Fruit fly (Drosophila melanogaster): ENCODE data around the gene CG17734.
A peak's percentile ranks its signal among the peaks of the same experiment; 100 is the strongest.

CG17734 gene

DNA sequence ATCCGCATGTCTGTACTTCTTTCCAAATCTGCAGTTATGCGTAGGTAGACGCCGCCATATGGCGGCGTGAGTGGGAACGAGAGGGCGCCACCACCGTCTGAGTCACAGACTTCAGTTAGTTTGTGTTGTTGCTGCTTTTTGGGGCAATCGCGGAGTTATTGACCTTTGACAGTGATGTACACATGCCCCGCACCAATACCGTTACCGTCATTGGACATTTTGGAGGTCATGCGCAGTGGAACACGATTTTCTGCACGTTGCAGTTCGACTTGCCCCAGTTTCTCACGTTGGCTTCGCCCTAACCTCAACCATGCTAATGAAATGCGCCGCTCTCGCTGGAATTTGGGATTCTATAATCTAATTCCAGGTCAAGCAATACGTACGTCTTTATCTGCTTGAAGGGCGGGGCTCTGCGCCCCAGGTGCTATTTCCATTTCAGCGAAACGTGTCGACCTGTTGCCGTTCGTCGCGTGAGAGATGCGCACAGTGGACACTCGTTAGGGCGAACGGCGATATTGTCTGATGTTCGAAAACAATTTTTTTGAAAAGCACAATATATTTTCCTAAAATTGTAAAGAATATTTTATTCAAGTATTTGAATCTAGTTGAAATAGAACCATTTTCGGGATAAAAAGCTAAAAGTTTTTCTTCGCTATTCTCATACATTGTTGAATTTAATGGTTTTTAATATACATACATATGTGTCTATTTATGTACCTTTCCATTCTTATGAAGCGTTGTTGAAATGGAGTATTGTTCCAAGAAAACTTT, 32.3 kb downstream of the CG17734 start (continued):
- TF ChIP-seq NfI (GFP tag; optimal IDR thresholded peaks at IDR 0.05): peak; percentile 73
- TF ChIP-seq CG13894 (tag; optimal IDR thresholded peaks at IDR 0.05): peak; percentile 94
- no peak for TF ChIP-seq btn (GFP tag; optimal IDR thresholded peaks at IDR 0.05)
- TF ChIP-seq CG11247 (GFP tag; IDR thresholded peaks at IDR 0.05): peak; percentile 60
- TF ChIP-seq CG32767 (GFP tag; IDR thresholded peaks at IDR 0.05): peak; percentile 53
- peak; percentile 63; the same call in 2 of the 3 replicates for TF ChIP-seq CG11695 (GFP tag; IDR thresholded peaks at IDR 0.05)
- TF ChIP-seq insv (GFP tag; optimal IDR thresholded peaks at IDR 0.05): peak in 1 of 2 experiments; percentile 17
- TF ChIP-seq CG15601 (tag; optimal IDR thresholded peaks at IDR 0.05): no peak
- no peak for TF ChIP-seq ash1 (GFP tag; optimal IDR thresholded peaks at IDR 0.05)
- peak; percentile 67 for TF ChIP-seq stc (GFP tag; IDR thresholded peaks at IDR 0.05)
- peak; percentile 65 for TF ChIP-seq tx (GFP tag; optimal IDR thresholded peaks at IDR 0.05)
- TF ChIP-seq gfzf (GFP tag; optimal IDR thresholded peaks at IDR 0.05): no peak
- peak; percentile 56 for TF ChIP-seq CG1233 (GFP tag; optimal IDR thresholded peaks at IDR 0.05)
- TF ChIP-seq ind (GFP tag; optimal IDR thresholded peaks at IDR 0.05): peak; percentile 83
- TF ChIP-seq Bdp1 (GFP tag; optimal IDR thresholded peaks at IDR 0.05): peak; percentile 8
- TF ChIP-seq ken (GFP tag; IDR thresholded peaks at IDR 0.05): peak; percentile 78
- TF ChIP-seq onecut (GFP tag; IDR thresholded peaks at IDR 0.05): peak; percentile 34; the same call in 1 of the 2 replicates
- no peak for TF ChIP-seq dan (GFP tag; IDR thresholded peaks at IDR 0.05)
- TF ChIP-seq Stat92E (GFP tag; optimal IDR thresholded peaks at IDR 0.05): no peak
- peak in 1 of 2 experiments; percentile 8 for TF ChIP-seq Eip74EF (GFP tag; optimal IDR thresholded peaks at IDR 0.05)
- no peak for TF ChIP-seq Neu2 (GFP tag; optimal IDR thresholded peaks at IDR 0.05; ENCODE audit: borderline replicate concordance)
- peak; percentile 50 for TF ChIP-seq CG10979 (tag; optimal IDR thresholded peaks at IDR 0.05)
- peak; percentile 80 for TF ChIP-seq lab (GFP tag; optimal IDR thresholded peaks at IDR 0.05)
- TF ChIP-seq BEAF-32 (GFP tag; optimal IDR thresholded peaks at IDR 0.05): peak; percentile 5
- TF ChIP-seq p53 (GFP tag; optimal IDR thresholded peaks at IDR 0.05): no peak
- peak; percentile 19 for TF ChIP-seq CG31388 (GFP tag; optimal IDR thresholded peaks at IDR 0.05)
- TF ChIP-seq BtbVII (GFP tag; optimal IDR thresholded peaks at IDR 0.05): peak; percentile 25
- peak; percentile 57; the same call in 1 of the 3 replicates for TF ChIP-seq CG11093 (GFP tag; IDR thresholded peaks at IDR 0.05)
- peak; percentile 18 for TF ChIP-seq gcm2 (GFP tag; optimal IDR thresholded peaks at IDR 0.05)
- peak; percentile 74 for TF ChIP-seq HLH3B (GFP tag; IDR thresholded peaks at IDR 0.05)
- TF ChIP-seq mld (GFP tag; IDR thresholded peaks at IDR 0.05; ENCODE audit: partially characterized antibody): no peak
- peak; percentile 68 for TF ChIP-seq CG16863 (GFP tag; optimal IDR thresholded peaks at IDR 0.05)
- peak; percentile 66 for TF ChIP-seq CG14050 (GFP tag; IDR thresholded peaks at IDR 0.05)
- TF ChIP-seq Hmr (GFP tag; optimal IDR thresholded peaks at IDR 0.05): peak; percentile 76
- TF ChIP-seq cas (GFP tag; IDR thresholded peaks at IDR 0.05): peak; percentile 44; the same call in 1 of the 2 replicates
- TF ChIP-seq YL-1 (GFP tag; optimal IDR thresholded peaks at IDR 0.05): peak; percentile 57
- TF ChIP-seq Blimp-1 (GFP tag; optimal IDR thresholded peaks at IDR 0.05): peak; percentile 56
- no peak for TF ChIP-seq CG43689 (GFP tag; IDR thresholded peaks at IDR 0.05)
- TF ChIP-seq unc-4 (GFP tag; IDR thresholded peaks at IDR 0.05; ENCODE audit: partially characterized antibody): no peak
- TF ChIP-seq Hr78 (GFP tag; optimal IDR thresholded peaks at IDR 0.05): peak in 1 of 2 experiments; percentile 97
- TF ChIP-seq Asciz (GFP tag; optimal IDR thresholded peaks at IDR 0.05): peak; percentile 73
- peak; percentile 96 for TF ChIP-seq cwo (GFP tag; optimal IDR thresholded peaks at IDR 0.05)
- TF ChIP-seq CG7928 (GFP tag; optimal IDR thresholded peaks at IDR 0.05): no peak
- no peak for TF ChIP-seq CG15073 (GFP tag; optimal IDR thresholded peaks at IDR 0.05)
- TF ChIP-seq vvl (GFP tag; IDR thresholded peaks at IDR 0.05): peak; percentile 81
- TF ChIP-seq CG17385 (GFP tag; optimal IDR thresholded peaks at IDR 0.05): peak; percentile 64
- no peak for TF ChIP-seq oc (tag; optimal IDR thresholded peaks at IDR 0.05)
